Fruit fly (Drosophila melanogaster): ENCODE measurements around the gene Fur1.

- TF ChIP-seq h (optimal IDR thresholded peaks at IDR 0.05) (no peak), Myc (optimal IDR thresholded peaks at IDR 0.05) (no peak)
Measured at dm6 chr3R:25313771-25314170, 159.1 kb downstream of the Fur1 start, which contains the start of gene CG31087.

Measured in Kc167 (cell line).